Fruit fly (Drosophila melanogaster): Measurements from ENCODE around the gene CG6834.

CG6834 gene

dm6 chr3R:11688055-11688454 is at the start of gene CG6834:
Gene CG6834 (minus strand): TSS chr3R:11688133.
- no peak for TF ChIP-seq CG32264 (GFP tag; optimal IDR thresholded peaks at IDR 0.05)
- TF ChIP-seq brk (GFP tag; optimal IDR thresholded peaks at IDR 0.05), result no peak
- TF ChIP-seq tai (GFP tag; optimal IDR thresholded peaks at IDR 0.05), result no peak
- TF ChIP-seq foxo (GFP tag; optimal IDR thresholded peaks at IDR 0.05), result no peak
- no peak for TF ChIP-seq Hr78 (GFP tag; optimal IDR thresholded peaks at IDR 0.05)
- TF ChIP-seq Abd-B (GFP tag; optimal IDR thresholded peaks at IDR 0.05), result no peak
- no peak for TF ChIP-seq dsf (GFP tag; optimal IDR thresholded peaks at IDR 0.05; ENCODE audit: borderline replicate concordance)
- no peak for TF ChIP-seq Mio (GFP tag; optimal IDR thresholded peaks at IDR 0.05)
- no peak for TF ChIP-seq ey (GFP tag; optimal IDR thresholded peaks at IDR 0.05)
- no peak for TF ChIP-seq OdsH (GFP tag; optimal IDR thresholded peaks at IDR 0.05)
- TF ChIP-seq Myc (optimal IDR thresholded peaks at IDR 0.05), result no peak
- TF ChIP-seq br (GFP tag; optimal IDR thresholded peaks at IDR 0.05), result no peak
- TF ChIP-seq rgr (GFP tag; optimal IDR thresholded peaks at IDR 0.05), result no peak
- TF ChIP-seq dmrt93B (GFP tag; optimal IDR thresholded peaks at IDR 0.05), result no peak
- TF ChIP-seq jim (GFP tag; optimal IDR thresholded peaks at IDR 0.05), result no peak
- TF ChIP-seq Hr83 (GFP tag; optimal IDR thresholded peaks at IDR 0.05; ENCODE audit: poor library complexity, severe bottlenecking), result no peak
- no peak for TF ChIP-seq sv (GFP tag; optimal IDR thresholded peaks at IDR 0.05)

dm6 chr3R:11735337-11735736 is 47.4 kb upstream of the CG6834 start, which contains the start of gene CG14721:
Gene CG14721 (plus strand): TSS chr3R:11735447.
- TF ChIP-seq sv (GFP tag; optimal IDR thresholded peaks at IDR 0.05), result no peak
- peak; percentile 6 for TF ChIP-seq ey (GFP tag; optimal IDR thresholded peaks at IDR 0.05)

dm6 chr3R:11721593-11721992 is 33.7 kb upstream of the CG6834 start, which contains the start of gene CG12594:
Gene CG12594 (plus strand): TSS chr3R:11721734.
- TF ChIP-seq tai (GFP tag; optimal IDR thresholded peaks at IDR 0.05) (no peak), usp (GFP tag; optimal IDR thresholded peaks at IDR 0.05) (no peak), Myc (optimal IDR thresholded peaks at IDR 0.05) (no peak), dsf (GFP tag; optimal IDR thresholded peaks at IDR 0.05; ENCODE audit: borderline replicate concordance) (no peak), CG32264 (GFP tag; optimal IDR thresholded peaks at IDR 0.05) (no peak), lola (GFP tag; optimal IDR thresholded peaks at IDR 0.05) (no peak), Dfd (GFP tag; optimal IDR thresholded peaks at IDR 0.05) (no peak), Rel (GFP tag; optimal IDR thresholded peaks at IDR 0.05) (no peak), Rel (tag; optimal IDR thresholded peaks at IDR 0.05) (no peak), jim (GFP tag; optimal IDR thresholded peaks at IDR 0.05) (no peak), br (GFP tag; optimal IDR thresholded peaks at IDR 0.05) (no peak), N (GFP tag; optimal IDR thresholded peaks at IDR 0.05) (no peak), CrebA (GFP tag; optimal IDR thresholded peaks at IDR 0.05; ENCODE audit: borderline replicate concordance) (no peak), foxo (GFP tag; optimal IDR thresholded peaks at IDR 0.05) (no peak), OdsH (GFP tag; optimal IDR thresholded peaks at IDR 0.05) (no peak)

dm6 chr3R:11711376-11711775 is 23.4 kb upstream of the CG6834 start, which contains the start of gene CG14720:
Gene CG14720 (plus strand): TSS chr3R:11711676.
- TF ChIP-seq usp (GFP tag; optimal IDR thresholded peaks at IDR 0.05) (no peak), Hr78 (GFP tag; optimal IDR thresholded peaks at IDR 0.05) (no peak), woc (GFP tag; optimal IDR thresholded peaks at IDR 0.05) (no peak), GATAd (GFP tag; optimal IDR thresholded peaks at IDR 0.05) (no peak), Myc (optimal IDR thresholded peaks at IDR 0.05) (no peak), Abd-B (GFP tag; optimal IDR thresholded peaks at IDR 0.05) (no peak), HLH106 (tag; optimal IDR thresholded peaks at IDR 0.05) (no peak), lola (GFP tag; optimal IDR thresholded peaks at IDR 0.05) (no peak)

- TF ChIP-seq tai (GFP tag; optimal IDR thresholded peaks at IDR 0.05) (no peak), fru (GFP tag; optimal IDR thresholded peaks at IDR 0.05) (no peak)
Observed at dm6 chr3R:11703730-11704129, 15.8 kb upstream of the CG6834 start, which contains the start of gene I-t. Gene I-t (plus strand): TSS chr3R:11704030.

- TF ChIP-seq Hr78 (GFP tag; optimal IDR thresholded peaks at IDR 0.05), result no peak
- TF ChIP-seq jim (GFP tag; optimal IDR thresholded peaks at IDR 0.05), result no peak
- no peak for TF ChIP-seq lola (GFP tag; optimal IDR thresholded peaks at IDR 0.05)
- no peak for TF ChIP-seq Mio (GFP tag; optimal IDR thresholded peaks at IDR 0.05)
- no peak for TF ChIP-seq Myc (optimal IDR thresholded peaks at IDR 0.05)
- no peak for TF ChIP-seq Hr83 (GFP tag; optimal IDR thresholded peaks at IDR 0.05; ENCODE audit: poor library complexity, severe bottlenecking)
- no peak for TF ChIP-seq Dfd (GFP tag; optimal IDR thresholded peaks at IDR 0.05)
Observed at dm6 chr3R:11700314-11700713, 12.4 kb upstream of the CG6834 start, which contains the start of gene CG14718. Gene CG14718 (plus strand): TSS chr3R:11700614.
